Fruit fly (Drosophila melanogaster): ENCODE data around the gene spz5.

Gene spz5

DNA sequence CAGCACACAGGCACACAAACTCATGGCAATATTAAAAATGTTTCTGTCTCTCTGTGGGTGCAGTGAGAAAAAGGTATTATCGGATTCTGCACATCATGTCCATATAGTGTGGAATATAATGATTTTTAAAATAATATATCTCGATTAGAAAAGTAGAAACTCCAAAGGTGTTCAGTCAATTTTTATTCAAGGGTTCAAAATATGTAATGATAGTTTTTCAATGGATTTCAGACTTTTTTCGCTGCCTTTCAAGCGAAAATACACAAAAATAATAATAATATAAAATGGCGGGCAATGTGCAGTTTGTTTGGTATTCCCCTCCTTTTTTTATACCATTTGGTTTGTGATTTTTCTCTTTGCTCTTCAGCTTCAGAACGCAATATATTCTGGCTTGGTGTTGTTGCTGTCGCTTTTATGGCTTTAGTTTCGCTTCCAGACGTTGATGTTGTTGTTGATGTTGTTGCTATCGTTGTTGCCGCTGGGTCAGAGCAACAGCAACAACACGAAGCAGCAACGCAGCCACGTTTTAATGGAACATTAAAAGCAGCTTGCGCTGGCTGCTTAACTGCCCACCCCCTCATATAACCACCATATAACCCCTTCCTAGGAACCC lies 53.7 kb downstream of the spz5 start:
- no peak for TF ChIP-seq toe (GFP tag; optimal IDR thresholded peaks at IDR 0.05)
- no peak for TF ChIP-seq CG14711 (tag; optimal IDR thresholded peaks at IDR 0.05)
- TF ChIP-seq bab1 (GFP tag; optimal IDR thresholded peaks at IDR 0.05) = no peak
- TF ChIP-seq tj (GFP tag; optimal IDR thresholded peaks at IDR 0.05) = no peak
- TF ChIP-seq Mnt (GFP tag; optimal IDR thresholded peaks at IDR 0.05) = no peak
- TF ChIP-seq pad (GFP tag; optimal IDR thresholded peaks at IDR 0.05) = no peak
- no peak for TF ChIP-seq Hr96 (GFP tag; optimal IDR thresholded peaks at IDR 0.05)
- no peak for TF ChIP-seq CG11617 (GFP tag; optimal IDR thresholded peaks at IDR 0.05)
- TF ChIP-seq CG7045 (GFP tag; optimal IDR thresholded peaks at IDR 0.05) = no peak
- no peak for TF ChIP-seq Clk (GFP tag; optimal IDR thresholded peaks at IDR 0.05)
- no peak for TF ChIP-seq cic (GFP tag; optimal IDR thresholded peaks at IDR 0.05)
- TF ChIP-seq ovo (GFP tag; optimal IDR thresholded peaks at IDR 0.05) = no peak

DNA sequence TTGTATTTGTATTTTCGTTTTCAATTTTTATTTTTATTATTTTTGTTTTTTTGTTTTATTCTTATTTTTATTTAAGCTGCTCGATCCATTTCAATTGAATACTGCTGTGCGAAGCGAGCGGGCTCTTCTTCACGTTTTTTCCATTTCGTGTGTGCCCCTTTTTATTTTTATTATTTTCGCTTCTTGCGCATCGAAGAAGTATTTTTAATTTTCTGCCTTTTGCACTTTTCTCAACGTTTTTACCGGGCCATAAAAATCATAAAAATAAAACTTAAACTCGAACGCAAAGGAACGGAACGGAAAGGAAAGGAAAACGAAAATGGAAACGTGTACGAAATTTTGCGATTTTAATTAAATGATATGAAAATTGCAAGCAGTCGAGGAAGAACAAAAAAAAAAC lies 54.5 kb downstream of the spz5 start:
- TF ChIP-seq CG12768 (GFP tag; optimal IDR thresholded peaks at IDR 0.05) (no peak), CG7045 (GFP tag; optimal IDR thresholded peaks at IDR 0.05) (no peak), CG1620 (GFP tag; optimal IDR thresholded peaks at IDR 0.05) (no peak), CG5204 (GFP tag; optimal IDR thresholded peaks at IDR 0.05) (no peak), cnc (optimal IDR thresholded peaks at IDR 0.05) (no peak), CG33017 (tag; optimal IDR thresholded peaks at IDR 0.05) (no peak), Crg-1 (GFP tag; optimal IDR thresholded peaks at IDR 0.05) (no peak)

DNA sequence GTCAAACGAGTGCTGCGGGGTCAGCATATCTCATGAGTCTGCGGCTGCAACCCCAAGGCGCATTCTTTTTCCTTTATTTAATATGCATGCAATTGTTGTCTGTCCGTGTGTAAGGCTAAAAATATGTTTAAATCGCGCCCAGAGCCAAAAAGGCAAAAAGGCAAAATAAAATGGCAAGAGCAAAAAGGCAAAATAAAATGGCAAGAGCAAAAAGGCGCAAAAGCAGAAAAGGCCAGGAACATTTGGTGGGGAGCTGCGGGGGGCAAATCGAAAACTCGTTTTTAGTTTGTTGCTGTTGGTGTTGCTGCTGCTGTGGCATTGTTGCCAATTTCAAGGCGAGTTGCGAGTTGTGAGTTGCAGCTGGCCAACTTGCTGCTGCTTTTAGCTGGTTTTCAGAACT lies 56.2 kb downstream of the spz5 start:
- no peak for TF ChIP-seq CG7101 (tag; optimal IDR thresholded peaks at IDR 0.05)
- TF ChIP-seq Crg-1 (GFP tag; optimal IDR thresholded peaks at IDR 0.05) = no peak
- TF ChIP-seq CG11617 (GFP tag; optimal IDR thresholded peaks at IDR 0.05) = no peak
- TF ChIP-seq tj (GFP tag; optimal IDR thresholded peaks at IDR 0.05) = no peak
- TF ChIP-seq cnc (optimal IDR thresholded peaks at IDR 0.05) = no peak
- no peak for TF ChIP-seq Clk (GFP tag; optimal IDR thresholded peaks at IDR 0.05)
- TF ChIP-seq ovo (GFP tag; optimal IDR thresholded peaks at IDR 0.05) = no peak
- TF ChIP-seq CG1620 (GFP tag; optimal IDR thresholded peaks at IDR 0.05) = no peak
- no peak for TF ChIP-seq CG14711 (tag; optimal IDR thresholded peaks at IDR 0.05)
- no peak for TF ChIP-seq CG5204 (GFP tag; optimal IDR thresholded peaks at IDR 0.05)
- TF ChIP-seq Mnt (GFP tag; optimal IDR thresholded peaks at IDR 0.05) = no peak
- TF ChIP-seq CG7045 (GFP tag; optimal IDR thresholded peaks at IDR 0.05) = no peak

DNA sequence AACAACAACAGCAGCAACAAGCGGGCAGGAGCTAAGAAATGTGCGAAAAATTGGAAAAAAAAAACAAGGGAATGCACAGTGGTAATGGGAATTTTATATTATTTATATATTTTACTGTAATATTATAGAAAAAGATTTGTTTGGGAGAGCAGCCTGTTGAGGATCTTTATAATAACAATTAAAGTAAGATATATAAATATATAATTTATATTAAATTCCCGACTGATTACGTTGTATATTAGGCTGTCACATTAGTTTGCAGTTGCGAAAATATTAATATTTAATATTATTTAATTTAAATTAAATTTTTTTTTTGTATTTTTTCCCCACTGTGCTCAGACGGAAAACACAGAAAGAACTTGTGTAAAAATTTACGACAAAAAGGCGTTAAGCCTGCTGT lies 57.0 kb downstream of the spz5 start:
- TF ChIP-seq Hr96 (GFP tag; optimal IDR thresholded peaks at IDR 0.05) (no peak), CG33017 (tag; optimal IDR thresholded peaks at IDR 0.05) (no peak), CG1620 (GFP tag; optimal IDR thresholded peaks at IDR 0.05) (no peak), Mnt (GFP tag; optimal IDR thresholded peaks at IDR 0.05) (no peak), pad (GFP tag; optimal IDR thresholded peaks at IDR 0.05) (no peak), cnc (optimal IDR thresholded peaks at IDR 0.05) (no peak), CG12768 (GFP tag; optimal IDR thresholded peaks at IDR 0.05) (no peak), Clk (GFP tag; optimal IDR thresholded peaks at IDR 0.05) (no peak), ovo (GFP tag; optimal IDR thresholded peaks at IDR 0.05) (no peak), CG5204 (GFP tag; optimal IDR thresholded peaks at IDR 0.05) (no peak), cic (GFP tag; optimal IDR thresholded peaks at IDR 0.05) (no peak), CG14711 (tag; optimal IDR thresholded peaks at IDR 0.05) (no peak), CG7045 (GFP tag; optimal IDR thresholded peaks at IDR 0.05) (no peak), toe (GFP tag; optimal IDR thresholded peaks at IDR 0.05) (no peak), tj (GFP tag; optimal IDR thresholded peaks at IDR 0.05) (no peak), bab1 (GFP tag; optimal IDR thresholded peaks at IDR 0.05) (no peak)

DNA sequence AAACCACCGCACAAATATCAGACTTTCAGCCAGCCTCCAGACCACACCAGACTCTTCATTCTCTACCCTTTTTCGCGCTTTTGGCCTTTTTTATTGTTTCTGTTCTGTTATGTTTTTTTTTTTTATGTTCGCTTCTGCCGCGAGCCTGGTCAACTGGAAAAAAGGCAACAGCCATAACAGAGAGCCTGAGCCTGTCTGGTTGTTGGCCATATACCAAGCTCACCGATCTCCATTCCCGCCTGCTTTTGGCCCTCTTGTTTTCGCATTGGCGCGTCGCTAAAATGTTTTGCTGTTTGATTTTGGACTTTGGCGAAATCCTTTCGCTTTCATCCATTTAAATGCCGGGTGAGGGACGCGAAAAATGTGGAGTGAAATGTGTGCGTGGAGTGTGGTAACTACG lies 58.3 kb downstream of the spz5 start:
- TF ChIP-seq kay (GFP tag; ENCODE audit: borderline replicate concordance) = no peak
- no peak for TF ChIP-seq ovo (GFP tag; optimal IDR thresholded peaks at IDR 0.05)
- TF ChIP-seq cnc (optimal IDR thresholded peaks at IDR 0.05) = no peak
- TF ChIP-seq CG7101 (tag; optimal IDR thresholded peaks at IDR 0.05) = no peak
- TF ChIP-seq CG5204 (GFP tag; optimal IDR thresholded peaks at IDR 0.05) = no peak
- no peak for TF ChIP-seq cic (GFP tag; optimal IDR thresholded peaks at IDR 0.05)
- no peak for TF ChIP-seq Clk (GFP tag; optimal IDR thresholded peaks at IDR 0.05)
- no peak for TF ChIP-seq pad (GFP tag; optimal IDR thresholded peaks at IDR 0.05)
- TF ChIP-seq CG1620 (GFP tag; optimal IDR thresholded peaks at IDR 0.05) = no peak
- no peak for TF ChIP-seq Crg-1 (GFP tag; optimal IDR thresholded peaks at IDR 0.05)
- no peak for TF ChIP-seq Hr96 (GFP tag; optimal IDR thresholded peaks at IDR 0.05)
- no peak for TF ChIP-seq Mnt (GFP tag; optimal IDR thresholded peaks at IDR 0.05)
- no peak for TF ChIP-seq CG14711 (tag; optimal IDR thresholded peaks at IDR 0.05)
- no peak for TF ChIP-seq toe (GFP tag; optimal IDR thresholded peaks at IDR 0.05)
- TF ChIP-seq tj (GFP tag; optimal IDR thresholded peaks at IDR 0.05) = no peak
- TF ChIP-seq CG12768 (GFP tag; optimal IDR thresholded peaks at IDR 0.05) = no peak
- no peak for TF ChIP-seq CG7045 (GFP tag; optimal IDR thresholded peaks at IDR 0.05)

Measured in whole organism, adult.